Worm (Caenorhabditis elegans): ENCODE results near the gene srlf-18.
A peak's percentile ranks its signal among the peaks of the same experiment; 100 is the strongest.

The srlf-18 gene

ce11 chrIV:11142314-11143227 is 41.3 kb upstream of the srlf-18 start, which contains the start of gene skih-2 (continued):
- no peak for TF ChIP-seq attf-6 (GFP tag; IDR thresholded peaks at IDR 0.05)
- no peak for TF ChIP-seq Y53G8AR.9 (GFP tag; conservative IDR thresholded peaks at IDR 0.05)
- TF ChIP-seq madf-10 (tag; optimal IDR thresholded peaks at IDR 0.05), result no peak
- TF ChIP-seq dox-1 (GFP tag; IDR thresholded peaks at IDR 0.05), result no peak
- TF ChIP-seq sptf-2 (GFP tag; optimal IDR thresholded peaks at IDR 0.05), result no peak
- no peak for TF ChIP-seq ztf-25 (GFP tag; IDR thresholded peaks at IDR 0.05)
- no peak for TF ChIP-seq gei-17 (GFP tag; optimal IDR thresholded peaks at IDR 0.05)
- no peak for TF ChIP-seq fkh-3 (tag; optimal IDR thresholded peaks at IDR 0.05)
- no peak for TF ChIP-seq mxl-1 (tag; optimal IDR thresholded peaks at IDR 0.05)
- no peak for TF ChIP-seq ceh-58 (GFP tag; IDR thresholded peaks at IDR 0.05)
- peak; percentile 44 for TF ChIP-seq ceh-100 (GFP tag; IDR thresholded peaks at IDR 0.05)
- no peak for TF ChIP-seq ceh-40 (GFP tag; IDR thresholded peaks at IDR 0.05)
- no peak for TF ChIP-seq chd-7 (tag; optimal IDR thresholded peaks at IDR 0.05)
- no peak for TF ChIP-seq Y53F4B.3 (GFP tag; IDR thresholded peaks at IDR 0.05)
- TF ChIP-seq athp-1 (tag; optimal IDR thresholded peaks at IDR 0.05), result no peak
- no peak for TF ChIP-seq lsy-27 (tag; optimal IDR thresholded peaks at IDR 0.05; ENCODE audit: borderline replicate concordance, insufficient read depth)
- no peak for TF ChIP-seq Y67H2A.10 (GFP tag; conservative IDR thresholded peaks at IDR 0.05)
- no peak for TF ChIP-seq cebp-2 (GFP tag; IDR thresholded peaks at IDR 0.05)
- no peak for TF ChIP-seq mel-28 (tag; optimal IDR thresholded peaks at IDR 0.05; ENCODE audit: borderline replicate concordance)
- TF ChIP-seq F23B12.7 (tag; optimal IDR thresholded peaks at IDR 0.05; ENCODE audit: insufficient read depth), result no peak
- no peak for TF ChIP-seq B0336.3 (GFP tag; IDR thresholded peaks at IDR 0.05)
- TF ChIP-seq F57C9.4 (tag; optimal IDR thresholded peaks at IDR 0.05), result no peak
- TF ChIP-seq hlh-12 (tag; optimal IDR thresholded peaks at IDR 0.05), result no peak
- TF ChIP-seq F33H1.4 (GFP tag; IDR thresholded peaks at IDR 0.05), result peak; percentile 89
- TF ChIP-seq T26A5.8 (tag; optimal IDR thresholded peaks at IDR 0.05), result no peak
- TF ChIP-seq madf-8 (GFP tag; conservative IDR thresholded peaks at IDR 0.05), result peak; percentile 78
- no peak for TF ChIP-seq aptf-3 (GFP tag; IDR thresholded peaks at IDR 0.05)
- no peak for TF ChIP-seq cebp-1 (GFP tag; IDR thresholded peaks at IDR 0.05)
- TF ChIP-seq cebp-1 (tag; optimal IDR thresholded peaks at IDR 0.05), result no peak
- peak; percentile 70 for TF ChIP-seq dpl-1 (GFP tag; optimal IDR thresholded peaks at IDR 0.05)
- TF ChIP-seq snpc-1.1 (tag; optimal IDR thresholded peaks at IDR 0.05; ENCODE audit: insufficient read depth), result no peak
- TF ChIP-seq ceh-27 (GFP tag; optimal IDR thresholded peaks at IDR 0.05), result no peak
- no peak for TF ChIP-seq sea-2 (GFP tag; IDR thresholded peaks at IDR 0.05)
- TF ChIP-seq C06A6.2 (GFP tag; conservative IDR thresholded peaks at IDR 0.05), result no peak
- TF ChIP-seq lag-1 (GFP tag; IDR thresholded peaks at IDR 0.05), result no peak
- TF ChIP-seq dpff-1 (tag; optimal IDR thresholded peaks at IDR 0.05), result no peak
- TF ChIP-seq ztf-26 (tag; optimal IDR thresholded peaks at IDR 0.05), result no peak
- TF ChIP-seq B0261.1 (tag; optimal IDR thresholded peaks at IDR 0.05), result no peak
- no peak for TF ChIP-seq egrh-3 (GFP tag; IDR thresholded peaks at IDR 0.05)
- no peak for TF ChIP-seq nhr-90 (tag; optimal IDR thresholded peaks at IDR 0.05)
- TF ChIP-seq K12H6.12 (tag; optimal IDR thresholded peaks at IDR 0.05), result no peak
- no peak; the same call in none of the 2 replicates for TF ChIP-seq D2030.7 (GFP tag; IDR thresholded peaks at IDR 0.05)
- no peak for TF ChIP-seq B0035.1 (tag; optimal IDR thresholded peaks at IDR 0.05)
- TF ChIP-seq ekl-4 (GFP tag; IDR thresholded peaks at IDR 0.05), result 0 out of 2 replicates have a peak, but pooled peaks have one; percentile 15
- peak; percentile 98 for TF ChIP-seq hsf-1 (GFP tag; IDR thresholded peaks at IDR 0.05)
- TF ChIP-seq pbrm-1 (GFP tag; IDR thresholded peaks at IDR 0.05), result no peak
- no peak for TF ChIP-seq Y79H2A.3 (GFP tag; conservative IDR thresholded peaks at IDR 0.05)
- TF ChIP-seq xnd-1 (tag; optimal IDR thresholded peaks at IDR 0.05), result peak; percentile 91
